Worm (Caenorhabditis elegans): ENCODE measurements around the gene ent-5.

- TF ChIP-seq him-1 (tag; optimal IDR thresholded peaks at IDR 0.05), result no peak
- no peak for TF ChIP-seq dao-5 (tag; optimal IDR thresholded peaks at IDR 0.05)
Measured at ce11 chrX:4676702-4677101, 27.7 kb upstream of the ent-5 start.

Measured in whole organism, L4/young adult.